Fruit fly (Drosophila melanogaster): ENCODE measurements around the gene CG6118.
A peak's percentile ranks its signal among the peaks of the same experiment; 100 is the strongest.

CG6118 gene

DNA sequence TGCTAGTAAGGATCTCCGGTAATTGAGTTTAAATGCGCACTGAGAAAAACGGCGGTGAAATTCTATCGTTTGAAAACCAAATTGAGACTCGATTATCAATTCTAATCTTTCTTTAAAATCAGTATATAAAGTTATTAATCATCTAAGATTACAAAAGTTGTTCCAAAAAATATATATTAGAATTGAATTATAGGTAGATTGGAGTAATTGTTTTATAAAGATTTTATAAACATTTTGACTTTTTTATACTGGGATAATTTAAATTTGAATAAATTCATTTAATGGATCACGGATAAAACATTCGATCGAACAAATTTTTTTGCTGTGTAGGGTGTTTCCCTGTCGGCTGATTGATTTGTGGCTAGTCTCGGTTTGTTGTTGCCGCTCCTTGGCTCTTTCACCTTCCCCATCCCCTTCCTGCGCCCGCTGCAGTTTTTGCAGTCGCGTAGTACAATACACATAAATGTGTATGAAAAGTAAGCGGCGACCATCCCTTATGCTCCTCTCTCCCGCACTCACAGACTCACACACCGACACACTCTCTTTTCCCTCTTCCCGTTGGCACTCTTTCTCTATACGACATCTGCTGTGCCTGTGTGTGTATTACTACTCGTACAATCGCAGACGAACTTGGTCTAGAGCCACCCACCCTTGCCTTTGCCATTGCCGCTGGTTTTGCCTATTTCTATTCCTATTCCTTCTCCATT is 15.6 kb downstream of the CG6118 start (continued):
- peak; percentile 69 for TF ChIP-seq Blimp-1 (GFP tag; optimal IDR thresholded peaks at IDR 0.05)
- TF ChIP-seq CG2129 (GFP tag; IDR thresholded peaks at IDR 0.05; ENCODE audit: partially characterized antibody), result no peak
- TF ChIP-seq psq (GFP tag; optimal IDR thresholded peaks at IDR 0.05), result peak; percentile 25
- peak; percentile 23; the same call in 1 of the 3 replicates for TF ChIP-seq CG2199 (GFP tag; IDR thresholded peaks at IDR 0.05)
- peak; percentile 94 for TF ChIP-seq CG17361 (GFP tag; IDR thresholded peaks at IDR 0.05)
- no peak for TF ChIP-seq CG12071 (GFP tag; optimal IDR thresholded peaks at IDR 0.05)
- no peak for TF ChIP-seq schlank (tag; optimal IDR thresholded peaks at IDR 0.05)
- TF ChIP-seq tna (GFP tag; IDR thresholded peaks at IDR 0.05; ENCODE audit: partially characterized antibody), result no peak
- no peak for TF ChIP-seq gcm2 (GFP tag; optimal IDR thresholded peaks at IDR 0.05)
- peak; percentile 81 for TF ChIP-seq tio (GFP tag; optimal IDR thresholded peaks at IDR 0.05)
- TF ChIP-seq Optix (GFP tag; IDR thresholded peaks at IDR 0.05), result no peak
- peak; percentile 83 for TF ChIP-seq CG4404 (GFP tag; IDR thresholded peaks at IDR 0.05)
- TF ChIP-seq Med (GFP tag), result peak; percentile 52
- TF ChIP-seq CG13424 (tag; optimal IDR thresholded peaks at IDR 0.05), result peak; percentile 86
- TF ChIP-seq ssp (GFP tag; IDR thresholded peaks at IDR 0.05), result peak; percentile 17; the same call in 1 of the 2 replicates
- peak; percentile 22 for TF ChIP-seq CG1603 (tag; optimal IDR thresholded peaks at IDR 0.05)
- peak; percentile 92 for TF ChIP-seq CG2712 (tag; optimal IDR thresholded peaks at IDR 0.05)
- peak; percentile 47 for TF ChIP-seq sug (tag; optimal IDR thresholded peaks at IDR 0.05)
- TF ChIP-seq HLH4C (GFP tag; IDR thresholded peaks at IDR 0.05; ENCODE audit: partially characterized antibody), result no peak
- TF ChIP-seq CG8290 (GFP tag; optimal IDR thresholded peaks at IDR 0.05), result peak; percentile 19
- peak in 1 of 2 experiments; percentile 23 for TF ChIP-seq CG8290 (tag; optimal IDR thresholded peaks at IDR 0.05)
- peak; percentile 48 for TF ChIP-seq twi (tag; optimal IDR thresholded peaks at IDR 0.05)
- no peak for TF ChIP-seq CG2889 (GFP tag; IDR thresholded peaks at IDR 0.05)
- peak; percentile 94 for TF ChIP-seq CG9727 (GFP tag; optimal IDR thresholded peaks at IDR 0.05)
- TF ChIP-seq lov (optimal IDR thresholded peaks at IDR 0.05), result no peak
- TF ChIP-seq lov (GFP tag; IDR thresholded peaks at IDR 0.05), result no peak
- TF ChIP-seq bab2 (GFP tag; optimal IDR thresholded peaks at IDR 0.05), result no peak
- TF ChIP-seq trem (tag; optimal IDR thresholded peaks at IDR 0.05), result peak; percentile 49
- no peak for TF ChIP-seq ab (GFP tag; optimal IDR thresholded peaks at IDR 0.05)
- peak; percentile 55 for TF ChIP-seq CG10431 (GFP tag; optimal IDR thresholded peaks at IDR 0.05)
- TF ChIP-seq tin (GFP tag; optimal IDR thresholded peaks at IDR 0.05), result peak; percentile 55
- TF ChIP-seq ftz-f1 (GFP tag; optimal IDR thresholded peaks at IDR 0.05), result no peak
- no peak for TF ChIP-seq CG14050 (GFP tag; IDR thresholded peaks at IDR 0.05)
- no peak for TF ChIP-seq HLHmδ (GFP tag; optimal IDR thresholded peaks at IDR 0.05)
- TF ChIP-seq CG3163 (GFP tag; optimal IDR thresholded peaks at IDR 0.05), result peak; percentile 25
- peak; percentile 50 for TF ChIP-seq CG2116 (GFP tag; optimal IDR thresholded peaks at IDR 0.05)
- TF ChIP-seq Vsx1 (GFP tag; optimal IDR thresholded peaks at IDR 0.05), result peak; percentile 75
- no peak for TF ChIP-seq ato (GFP tag; IDR thresholded peaks at IDR 0.05; ENCODE audit: partially characterized antibody)
- 0 out of 2 replicates have a peak, but pooled peaks have one; percentile 13 for TF ChIP-seq CG32532 (GFP tag; IDR thresholded peaks at IDR 0.05)
- TF ChIP-seq CG7357 (GFP tag; IDR thresholded peaks at IDR 0.05), result no peak
- no peak for TF ChIP-seq Ravus (GFP tag; IDR thresholded peaks at IDR 0.05)
- TF ChIP-seq sqz (GFP tag; optimal IDR thresholded peaks at IDR 0.05), result peak; percentile 32
- no peak for TF ChIP-seq Dp (GFP tag; optimal IDR thresholded peaks at IDR 0.05)
- TF ChIP-seq bcd (GFP tag; optimal IDR thresholded peaks at IDR 0.05), result peak; percentile 69
- no peak for TF ChIP-seq Side (GFP tag; optimal IDR thresholded peaks at IDR 0.05)
- 0 out of 2 replicates have a peak, but pooled peaks have one; percentile 24 for TF ChIP-seq ap (GFP tag; IDR thresholded peaks at IDR 0.05)
- TF ChIP-seq CG15696 (tag; optimal IDR thresholded peaks at IDR 0.05), result peak; percentile 93
- no peak for TF ChIP-seq CG8089 (GFP tag; optimal IDR thresholded peaks at IDR 0.05)
- TF ChIP-seq HHEX (GFP tag; optimal IDR thresholded peaks at IDR 0.05), result peak; percentile 39
- TF ChIP-seq CG12744 (GFP tag; optimal IDR thresholded peaks at IDR 0.05), result peak; percentile 14

Data from whole organism, embryonic.